Fruit fly (Drosophila melanogaster) whole organism, pupa: Measurements from ENCODE around the gene Rrp1.
A peak's percentile ranks its signal among the peaks of the same experiment; 100 is the strongest.

ENCODE experiments used
- CG10348 ChIP-seq: fragments of 200-800 bp; sonication (Bioruptor generic); IDR thresholded peaks from 2 replicates; pipeline ENCODE4 v1.3.6; 2022; ENCODE audit warnings: missing biosample characterization, missing genetic modification characterization
- CG12605 ChIP-seq: fragments of 200-800 bp; sonication (Bioruptor generic); IDR thresholded peaks from 2 replicates; pipeline ENCODE4 v1.3.6; 2022; ENCODE audit warnings: missing biosample characterization, missing genetic modification characterization
- CG13204 ChIP-seq: fragments of 200-800 bp; sonication (Bioruptor generic); optimal IDR thresholded peaks from 2 replicates; lab custom pipeline; 2018; ENCODE audit warnings: missing biosample characterization, mild to moderate bottlenecking, missing genetic modification characterization, moderate library complexity
- CG14655 ChIP-seq: fragments of 200-800 bp; sonication (Bioruptor generic); optimal IDR thresholded peaks from 3 replicates; lab custom pipeline; 2017; ENCODE audit warnings: mild to moderate bottlenecking, missing biosample characterization, missing genetic modification reagents, missing genetic modification characterization
- CG15710 ChIP-seq: fragments of 200-800 bp; sonication (Bioruptor generic); optimal IDR thresholded peaks from 2 replicates; lab custom pipeline; 2018; ENCODE audit warnings: missing biosample characterization, mild to moderate bottlenecking, missing genetic modification characterization, moderate library complexity
- CG17806 ChIP-seq: fragments of 200-800 bp; sonication (Bioruptor generic); optimal IDR thresholded peaks from 2 replicates; lab custom pipeline; 2018; ENCODE audit warnings: missing biosample characterization, mild to moderate bottlenecking, missing genetic modification characterization, moderate library complexity
- CG32121 ChIP-seq: fragments of 200-800 bp; sonication (Bioruptor generic); IDR thresholded peaks from 2 replicates; pipeline ENCODE4 v1.3.6; 2022; ENCODE audit warnings: missing biosample characterization, missing genetic modification characterization
- CG34367 ChIP-seq: fragments of 200-800 bp; sonication (Bioruptor generic); optimal IDR thresholded peaks from 2 replicates; lab custom pipeline; 2018; ENCODE audit warnings: missing biosample characterization, mild to moderate bottlenecking, missing genetic modification characterization
- CG4496 ChIP-seq: fragments of 200-800 bp; sonication (Bioruptor generic); IDR thresholded peaks from 3 replicates; pipeline ENCODE4 v1.3.6; 2022; ENCODE audit warnings: missing biosample characterization, missing genetic modification characterization
- CG8159 ChIP-seq: fragments of 200-800 bp; sonication (Bioruptor generic); optimal IDR thresholded peaks from 3 replicates; lab custom pipeline; 2018; ENCODE audit warnings: missing biosample characterization, mild to moderate bottlenecking, missing genetic modification characterization, moderate library complexity
- CG8301 ChIP-seq: fragments of 200-800 bp; sonication (Bioruptor generic); optimal IDR thresholded peaks from 2 replicates; lab custom pipeline; 2018; ENCODE audit warnings: missing biosample characterization, mild to moderate bottlenecking, missing genetic modification characterization
- CG9948 ChIP-seq: fragments of 200-800 bp; sonication (Bioruptor generic); optimal IDR thresholded peaks from 2 replicates; lab custom pipeline; 2018; ENCODE audit warnings: missing biosample characterization, mild to moderate bottlenecking, missing genetic modification characterization, moderate library complexity
- D1 ChIP-seq: fragments of 200-800 bp; sonication (Bioruptor generic); optimal IDR thresholded peaks from 2 replicates; lab custom pipeline; 2018; ENCODE audit warnings: missing biosample characterization, mild to moderate bottlenecking, missing genetic modification characterization, moderate library complexity
- EcR ChIP-seq: fragments of 200-800 bp; sonication (Bioruptor generic); optimal IDR thresholded peaks from 3 replicates; lab custom pipeline; 2019; ENCODE audit warnings: missing biosample characterization, missing genetic modification characterization, mild to moderate bottlenecking, moderate library complexity, missing genetic modification reagents
- Ets98B ChIP-seq: fragments of 200-800 bp; sonication (Bioruptor generic); IDR thresholded peaks from 2 replicates; pipeline ENCODE4 v1.3.6; 2022; ENCODE audit warnings: missing biosample characterization, missing genetic modification characterization
- Pif1A ChIP-seq: fragments of 200-800 bp; sonication (Bioruptor generic); optimal IDR thresholded peaks from 3 replicates; lab custom pipeline; 2016; ENCODE audit warnings: missing biosample characterization, missing genetic modification characterization
- Pif1B ChIP-seq: fragments of 200-800 bp; sonication (Bioruptor generic); optimal IDR thresholded peaks from 3 replicates; lab custom pipeline; 2016; ENCODE audit warnings: missing biosample characterization, missing genetic modification characterization
- Snoo ChIP-seq: fragments of 200-800 bp; sonication (Bioruptor generic); optimal IDR thresholded peaks from 3 replicates; lab custom pipeline; 2017; ENCODE audit warnings: missing biosample characterization, mild to moderate bottlenecking, missing genetic modification characterization, inconsistent platforms
- fd96Ca ChIP-seq: fragments of 200-800 bp; sonication (Bioruptor generic); IDR thresholded peaks from 3 replicates; pipeline ENCODE4 v1.3.6; 2022; ENCODE audit warnings: missing biosample characterization, missing genetic modification characterization
- gl ChIP-seq: fragments of 200-800 bp; sonication (Bioruptor generic); optimal IDR thresholded peaks from 2 replicates; lab custom pipeline; 2018; ENCODE audit warnings: missing biosample characterization, mild to moderate bottlenecking, missing genetic modification characterization
- rn ChIP-seq: fragments of 200-800 bp; sonication (Bioruptor generic); IDR thresholded peaks from 2 replicates; pipeline ENCODE4 v1.3.6; 2022; ENCODE audit warnings: missing biosample characterization, missing genetic modification characterization

Rrp1 gene

DNA sequence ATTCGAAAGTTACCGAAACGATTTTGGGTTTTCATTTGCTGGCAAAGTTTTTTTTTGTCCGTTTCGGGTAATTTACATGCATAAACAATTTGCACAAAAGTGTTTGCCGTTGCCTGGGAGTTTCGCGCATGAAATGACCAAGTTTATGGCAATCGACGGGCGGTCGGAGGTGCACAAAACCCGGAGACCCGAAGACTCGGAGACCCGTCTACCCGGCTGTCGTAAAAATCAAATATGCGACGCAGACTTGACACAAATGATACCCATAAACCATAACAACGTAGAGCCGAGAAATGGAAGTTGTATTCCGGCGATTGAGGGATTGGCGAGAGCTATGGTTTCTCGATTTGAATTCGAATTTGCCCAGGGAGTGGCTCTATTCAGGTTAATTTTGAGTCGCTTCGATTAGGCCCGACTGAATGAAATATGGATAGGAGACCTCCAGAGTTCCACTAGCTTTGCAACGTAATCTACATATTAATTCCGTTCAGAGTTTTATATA is 34.7 kb upstream of the Rrp1 start:
- no peak for TF ChIP-seq D1
- no peak for TF ChIP-seq CG10348
- no peak for TF ChIP-seq Snoo (tag; lab: Kevin White, UChicago)
- TF ChIP-seq CG15710 (tag; lab: Kevin White, UChicago), result no peak
- TF ChIP-seq CG8301 (tag; lab: Kevin White, UChicago), result no peak
- TF ChIP-seq rn, result no peak
- TF ChIP-seq CG13204 (GFP tag; lab: Kevin White, UChicago), result no peak
- TF ChIP-seq Pif1A (GFP tag; lab: Kevin White, UChicago), result no peak
- TF ChIP-seq Pif1B (GFP tag; lab: Kevin White, UChicago), result no peak
- no peak for TF ChIP-seq CG34367 (tag; lab: Kevin White, UChicago)
- no peak for TF ChIP-seq CG17806 (tag; lab: Kevin White, UChicago)
- TF ChIP-seq CG14655 (GFP tag; lab: Kevin White, UChicago), result no peak
- no peak for TF ChIP-seq CG12605 (GFP tag; lab: Robert Waterston, UW)
- TF ChIP-seq gl, result no peak
- no peak for TF ChIP-seq CG9948
- no peak for TF ChIP-seq CG4496
- TF ChIP-seq EcR (GFP tag; lab: Kevin White, UChicago), result no peak

DNA sequence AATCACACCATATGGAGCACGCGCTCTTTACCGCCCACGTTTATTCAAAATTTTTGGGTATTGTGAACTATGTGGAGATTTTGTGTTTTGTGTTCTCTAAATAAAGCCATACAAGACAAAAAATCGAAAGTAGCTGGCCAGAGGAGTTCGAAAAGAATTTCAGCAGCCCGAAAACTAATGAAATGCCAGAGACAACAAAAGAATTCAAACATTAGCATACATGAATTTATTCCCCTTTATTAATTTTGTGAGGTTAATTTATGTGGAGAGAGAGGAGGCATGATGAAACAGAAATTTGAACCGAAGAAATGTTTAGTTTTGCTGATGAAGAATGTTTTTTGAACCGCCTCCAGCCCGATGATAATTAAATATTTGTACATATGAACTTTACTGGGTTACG is 33.9 kb upstream of the Rrp1 start:
- TF ChIP-seq Pif1A (GFP tag; lab: Kevin White, UChicago), result no peak
- TF ChIP-seq rn, result no peak
- TF ChIP-seq CG17806 (tag; lab: Kevin White, UChicago), result no peak

DNA sequence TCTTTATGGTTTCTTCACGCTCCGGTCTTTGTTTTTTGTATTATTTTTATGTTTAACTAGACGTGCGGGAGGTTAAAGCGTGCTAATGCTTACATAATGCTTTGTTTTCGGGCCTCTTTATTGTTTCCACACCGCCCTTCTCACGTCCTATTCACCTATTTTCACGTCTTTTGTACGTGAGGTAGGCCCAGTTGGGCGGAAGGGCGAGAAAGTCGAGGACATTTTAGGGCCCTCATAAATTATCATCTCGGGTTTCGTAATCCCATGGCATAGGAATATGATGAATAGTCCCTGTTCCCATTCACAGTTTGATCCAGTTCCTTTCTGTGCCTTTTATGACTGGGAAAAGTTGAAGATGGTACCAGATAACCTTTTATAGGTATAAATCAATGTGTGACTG is 33.2 kb upstream of the Rrp1 start:
- TF ChIP-seq CG13204 (GFP tag; lab: Kevin White, UChicago), result no peak
- no peak for TF ChIP-seq Ets98B
- no peak for TF ChIP-seq fd96Ca (GFP tag; lab: Robert Waterston, UW)
- TF ChIP-seq CG14655 (GFP tag; lab: Kevin White, UChicago), result no peak
- no peak for TF ChIP-seq Pif1B (GFP tag; lab: Kevin White, UChicago)
- no peak for TF ChIP-seq rn
- no peak for TF ChIP-seq CG8159 (tag; lab: Kevin White, UChicago)
- TF ChIP-seq EcR (GFP tag; lab: Kevin White, UChicago), result no peak
- TF ChIP-seq CG4496, result no peak
- TF ChIP-seq CG15710 (tag; lab: Kevin White, UChicago), result no peak
- no peak for TF ChIP-seq Snoo (tag; lab: Kevin White, UChicago)

DNA sequence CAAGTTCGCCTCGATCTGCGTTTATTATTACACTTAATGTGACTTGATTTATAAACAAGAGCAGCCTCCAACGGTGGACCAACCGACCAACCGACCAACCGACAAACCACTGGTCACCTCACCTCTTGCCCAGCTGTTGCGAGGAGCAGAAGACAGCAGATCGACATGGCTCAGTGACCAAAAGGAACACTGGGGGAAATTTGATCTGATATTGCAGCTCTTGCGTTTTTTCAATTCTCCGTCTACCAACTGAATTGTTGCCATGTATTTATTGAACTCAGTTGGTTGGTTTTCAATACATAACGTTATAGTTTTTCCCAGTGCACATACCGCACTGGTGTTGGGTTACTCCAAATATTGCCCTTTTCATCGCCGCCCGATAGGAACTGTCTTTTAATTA is 32.3 kb upstream of the Rrp1 start:
- TF ChIP-seq gl, result peak; percentile 3
- no peak for TF ChIP-seq rn
- TF ChIP-seq CG8159 (tag; lab: Kevin White, UChicago), result peak; percentile 41
- no peak for TF ChIP-seq CG14655 (GFP tag; lab: Kevin White, UChicago)
- TF ChIP-seq D1, result no peak
- no peak for TF ChIP-seq Ets98B
- peak; percentile 4 for TF ChIP-seq Pif1B (GFP tag; lab: Kevin White, UChicago)
- TF ChIP-seq CG17806 (tag; lab: Kevin White, UChicago), result peak; percentile 53
- peak; percentile 45 for TF ChIP-seq CG15710 (tag; lab: Kevin White, UChicago)
- TF ChIP-seq CG13204 (GFP tag; lab: Kevin White, UChicago), result peak; percentile 33
- peak; percentile 55; the same call in 2 of the 3 replicates for TF ChIP-seq fd96Ca (GFP tag; lab: Robert Waterston, UW)
- TF ChIP-seq EcR (GFP tag; lab: Kevin White, UChicago), result peak; percentile 61
- peak; percentile 18 for TF ChIP-seq Pif1A (GFP tag; lab: Kevin White, UChicago)
- TF ChIP-seq CG9948, result peak; percentile 10
- peak; percentile 25 for TF ChIP-seq CG34367 (tag; lab: Kevin White, UChicago)
- TF ChIP-seq CG10348, result no peak
- no peak for TF ChIP-seq CG32121 (GFP tag; lab: Robert Waterston, UW)
- peak; percentile 44; the same call in 2 of the 3 replicates for TF ChIP-seq CG4496
- TF ChIP-seq Snoo (tag; lab: Kevin White, UChicago), result peak; percentile 11
- no peak for TF ChIP-seq CG8301 (tag; lab: Kevin White, UChicago)
- TF ChIP-seq CG12605 (GFP tag; lab: Robert Waterston, UW), result no peak

DNA sequence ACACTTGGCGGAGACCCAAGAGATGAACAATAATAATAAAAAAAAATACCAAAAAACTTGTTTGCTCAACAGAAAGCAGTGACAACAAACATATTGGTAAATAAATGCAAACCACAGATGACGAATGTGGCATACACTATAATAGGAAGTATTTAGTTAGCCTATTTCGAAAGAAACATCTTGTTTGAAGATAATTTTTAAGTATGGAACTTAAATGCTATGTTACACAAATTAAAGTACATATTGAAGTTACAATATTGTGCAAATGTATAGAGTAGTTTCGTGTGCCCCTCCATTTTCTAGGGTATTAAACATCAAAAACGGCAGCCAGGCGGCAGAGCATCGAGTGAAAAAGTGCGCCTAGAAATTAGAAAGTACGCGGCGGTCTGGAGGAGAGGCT is 31.1 kb upstream of the Rrp1 start:
- TF ChIP-seq CG12605 (GFP tag; lab: Robert Waterston, UW) (no peak), CG13204 (GFP tag; lab: Kevin White, UChicago) (no peak), CG17806 (tag; lab: Kevin White, UChicago) (no peak), Ets98B (peak; percentile 89), D1 (no peak), CG15710 (tag; lab: Kevin White, UChicago) (no peak), Pif1A (GFP tag; lab: Kevin White, UChicago) (peak; percentile 59), CG34367 (tag; lab: Kevin White, UChicago) (no peak), Snoo (tag; lab: Kevin White, UChicago) (no peak), gl (no peak), CG32121 (GFP tag; lab: Robert Waterston, UW) (peak; percentile 85), CG8301 (tag; lab: Kevin White, UChicago) (peak; percentile 90), fd96Ca (GFP tag; lab: Robert Waterston, UW) (no peak), rn (peak; percentile 44; the same call in 1 of the 2 replicates), CG8159 (tag; lab: Kevin White, UChicago) (no peak), CG9948 (no peak), CG14655 (GFP tag; lab: Kevin White, UChicago) (peak; percentile 81), EcR (GFP tag; lab: Kevin White, UChicago) (no peak), Pif1B (GFP tag; lab: Kevin White, UChicago) (no peak), CG10348 (peak; percentile 57; the same call in 1 of the 2 replicates), CG4496 (peak; percentile 73)

DNA sequence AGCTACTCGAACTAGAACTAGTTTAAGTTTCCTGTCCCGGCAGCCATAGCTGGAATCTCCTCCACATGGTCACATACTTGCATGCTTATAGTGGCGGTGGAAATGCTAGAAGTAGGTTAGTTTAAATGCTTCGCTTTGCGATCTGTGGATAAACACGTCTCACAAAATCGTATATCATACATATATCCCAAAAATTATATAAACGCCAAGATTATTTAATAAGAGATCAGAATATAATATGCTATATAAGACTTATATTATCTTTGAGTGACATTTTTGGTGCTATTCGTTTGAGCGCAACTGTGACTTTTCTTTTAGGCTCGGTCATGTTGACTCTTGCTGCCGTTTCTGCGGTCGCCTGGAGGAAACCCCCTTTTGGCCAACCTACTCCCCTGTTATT is 29.6 kb upstream of the Rrp1 start:
- no peak for TF ChIP-seq EcR (GFP tag; lab: Kevin White, UChicago)
- TF ChIP-seq CG15710 (tag; lab: Kevin White, UChicago), result no peak
- peak; percentile 69 for TF ChIP-seq CG8301 (tag; lab: Kevin White, UChicago)
- 0 out of 3 replicates have a peak, but pooled peaks have one; percentile 47 for TF ChIP-seq CG4496
- TF ChIP-seq Pif1B (GFP tag; lab: Kevin White, UChicago), result no peak
- no peak for TF ChIP-seq CG13204 (GFP tag; lab: Kevin White, UChicago)
- TF ChIP-seq D1, result no peak
- TF ChIP-seq CG8159 (tag; lab: Kevin White, UChicago), result no peak
- no peak for TF ChIP-seq CG34367 (tag; lab: Kevin White, UChicago)
- no peak for TF ChIP-seq CG17806 (tag; lab: Kevin White, UChicago)
- TF ChIP-seq CG10348, result no peak
- TF ChIP-seq Pif1A (GFP tag; lab: Kevin White, UChicago), result no peak
- peak; percentile 53; the same call in 1 of the 2 replicates for TF ChIP-seq Ets98B
- no peak for TF ChIP-seq CG14655 (GFP tag; lab: Kevin White, UChicago)
- TF ChIP-seq fd96Ca (GFP tag; lab: Robert Waterston, UW), result no peak
- TF ChIP-seq CG9948, result peak; percentile 3
- TF ChIP-seq rn, result no peak
- TF ChIP-seq CG32121 (GFP tag; lab: Robert Waterston, UW), result peak; percentile 17; the same call in 1 of the 2 replicates
- peak; percentile 39; the same call in 1 of the 2 replicates for TF ChIP-seq CG12605 (GFP tag; lab: Robert Waterston, UW)
- no peak for TF ChIP-seq Snoo (tag; lab: Kevin White, UChicago)
- no peak for TF ChIP-seq gl
